Worm (Caenorhabditis elegans) whole organism, early embryonic: ENCODE results near the gene zzz-1.

Experiments used
- B0310.2 ChIP-seq: sonication (generic microtip); optimal IDR thresholded peaks from 2 replicates; lab custom pipeline; 2016; ENCODE audit warnings: mild to moderate bottlenecking, missing genetic modification characterization, missing compliant biosample characterization
- aly-1 ChIP-seq: sonication (generic microtip); optimal IDR thresholded peaks from 2 replicates; lab custom pipeline; 2016; ENCODE audit warnings: missing genetic modification characterization, missing compliant biosample characterization
- ama-1 ChIP-seq: fragments of 150-350 bp; optimal IDR thresholded peaks from 2 replicates; lab custom pipeline; 2014
- ceh-13 ChIP-seq: fragments of 200-800 bp; sonication (Bioruptor generic); optimal IDR thresholded peaks from 2 replicates; lab custom pipeline; 2018; ENCODE audit warnings: mild to moderate bottlenecking, missing genetic modification characterization, missing compliant biosample characterization
- ets-7 ChIP-seq: sonication (generic microtip); optimal IDR thresholded peaks from 2 replicates; lab custom pipeline; 2016; ENCODE audit warnings: missing genotype, missing genetic modification characterization, missing compliant biosample characterization
- flt-1 ChIP-seq: fragments of 200-800 bp; sonication (Bioruptor generic); IDR thresholded peaks from 2 replicates; pipeline ENCODE4 v1.3.6; 2022; ENCODE audit warnings: missing genetic modification characterization, missing compliant biosample characterization
- hmg-4 ChIP-seq: fragments of 200-800 bp; sonication (Bioruptor generic); optimal IDR thresholded peaks from 2 replicates; lab custom pipeline; 2018; ENCODE audit warnings: mild to moderate bottlenecking, missing genetic modification characterization, missing compliant biosample characterization
- hnd-1 ChIP-seq: sonication (generic microtip); optimal IDR thresholded peaks from 2 replicates; lab custom pipeline; 2016; ENCODE audit warnings: missing genetic modification characterization, missing compliant biosample characterization
- scrt-1 ChIP-seq: fragments of 200-800 bp; sonication (Bioruptor generic); IDR thresholded peaks from 2 replicates; pipeline ENCODE4 v1.3.6; 2022; ENCODE audit warnings: missing genetic modification characterization, missing compliant biosample characterization
- sea-1 ChIP-seq: fragments of 200-800 bp; sonication (Bioruptor generic); conservative IDR thresholded peaks from 2 replicates; pipeline ENCODE4 v1.3.6; 2022; ENCODE audit warnings: missing genetic modification characterization, missing compliant biosample characterization
- tbx-11 ChIP-seq: fragments of 200-800 bp; sonication (Bioruptor generic); IDR thresholded peaks from 2 replicates; pipeline ENCODE4 v1.3.6; 2022; ENCODE audit warnings: missing genetic modification characterization, missing compliant biosample characterization
- tbx-37 ChIP-seq: fragments of 200-800 bp; sonication (Bioruptor generic); conservative IDR thresholded peaks from 2 replicates; pipeline ENCODE4 v1.3.6; 2022; ENCODE audit warnings: missing genetic modification reagents, missing genetic modification characterization, missing compliant biosample characterization
- tra-4 ChIP-seq: sonication (generic microtip); optimal IDR thresholded peaks from 2 replicates; lab custom pipeline; 2017; ENCODE audit warnings: missing genetic modification characterization, missing compliant biosample characterization

- TF ChIP-seq aly-1 (tag; lab: Kevin White, UChicago) (no peak), ama-1 (lab: Kevin White, UChicago) (no peak), sea-1 (no peak), flt-1 (GFP tag; lab: Robert Waterston, UW) (no peak), hnd-1 (tag; lab: Kevin White, UChicago) (no peak), B0310.2 (no peak), tbx-11 (GFP tag; lab: Robert Waterston, UW) (no peak), tbx-37 (GFP tag; lab: Robert Waterston, UW) (no peak), scrt-1 (GFP tag; lab: Robert Waterston, UW) (no peak), hmg-4 (GFP tag; lab: Kevin White, UChicago) (no peak), ets-7 (tag; lab: Kevin White, UChicago) (no peak), tra-4 (tag; lab: Kevin White, UChicago) (no peak), ceh-13 (no peak)
These were observed 38.9 kb downstream of the zzz-1 start for ce11 chrV:10870050-10870449.
